Worm (Caenorhabditis elegans): Measurements from ENCODE around the gene hpo-29.
A peak's percentile ranks its signal among the peaks of the same experiment; 100 is the strongest.

hpo-29 gene

ce11 chrIII:190686-191085 is 45.0 kb upstream of the hpo-29 start, which contains the start of gene cox-17:
cox-17 (plus strand) TSS chrIII:190986.
- TF ChIP-seq ceh-34 (tag; optimal IDR thresholded peaks at IDR 0.05) (no peak), unc-86 (tag; optimal IDR thresholded peaks at IDR 0.05) (no peak), tbx-2 (tag; optimal IDR thresholded peaks at IDR 0.05) (no peak), hlh-30 (tag; optimal IDR thresholded peaks at IDR 0.05; ENCODE audit: insufficient read depth) (no peak), madf-2 (tag; optimal IDR thresholded peaks at IDR 0.05) (no peak)

- TF ChIP-seq madf-2 (tag; optimal IDR thresholded peaks at IDR 0.05) = no peak
- no peak for TF ChIP-seq ztf-16 (tag; optimal IDR thresholded peaks at IDR 0.05)
- TF ChIP-seq lin-11 (tag; optimal IDR thresholded peaks at IDR 0.05) = no peak
- no peak for TF ChIP-seq C08G9.2 (tag; optimal IDR thresholded peaks at IDR 0.05)
- no peak for TF ChIP-seq C38D4.7 (GFP tag; optimal IDR thresholded peaks at IDR 0.05)
- no peak for TF ChIP-seq ama-1 (optimal IDR thresholded peaks at IDR 0.05)
- TF ChIP-seq hlh-13 (GFP tag; optimal IDR thresholded peaks at IDR 0.05) = no peak
- TF ChIP-seq hlh-30 (tag; optimal IDR thresholded peaks at IDR 0.05; ENCODE audit: insufficient read depth) = no peak
- TF ChIP-seq elt-2 (tag; optimal IDR thresholded peaks at IDR 0.05) = no peak
- no peak for TF ChIP-seq hlh-8 (tag; optimal IDR thresholded peaks at IDR 0.05)
These were observed 43.8 kb upstream of the hpo-29 start, which contains the start of gene sec-20 for ce11 chrIII:191803-192202. sec-20 (plus strand) TSS chrIII:192103.

- no peak for TF ChIP-seq ceh-24 (tag; optimal IDR thresholded peaks at IDR 0.05)
- TF ChIP-seq eyg-1 (tag; optimal IDR thresholded peaks at IDR 0.05) = no peak
- no peak for TF ChIP-seq unc-3 (GFP tag; conservative IDR thresholded peaks at IDR 0.05)
- no peak for TF ChIP-seq unc-3 (tag; optimal IDR thresholded peaks at IDR 0.05)
These were observed 41.5 kb upstream of the hpo-29 start, which contains the start of gene F40G9.17 for ce11 chrIII:194160-194559. F40G9.17 (plus strand) TSS chrIII:194460.

DNA sequence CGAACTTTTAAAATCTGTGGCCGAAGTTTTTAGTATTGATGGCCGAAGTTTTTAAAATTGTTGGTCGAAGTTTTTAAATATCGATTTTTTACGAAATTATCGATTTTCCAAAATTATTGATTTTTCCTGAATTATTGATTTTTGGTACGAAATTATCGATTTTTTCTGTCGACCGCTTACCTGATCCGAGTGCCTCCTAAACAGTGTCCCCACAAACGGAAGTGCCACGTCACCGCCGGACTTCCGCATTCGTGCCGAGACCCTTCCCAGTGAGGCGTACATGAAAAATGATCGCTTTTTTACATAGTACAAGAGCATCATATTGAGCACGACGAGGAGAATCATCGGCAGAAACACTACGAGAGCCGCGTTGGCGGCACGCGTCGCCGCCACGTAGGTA is 31.7 kb upstream of the hpo-29 start:
- TF ChIP-seq ceh-48 (tag; optimal IDR thresholded peaks at IDR 0.05) (peak; percentile 69), mec-3 (tag; optimal IDR thresholded peaks at IDR 0.05; ENCODE audit: borderline replicate concordance) (no peak)

DNA sequence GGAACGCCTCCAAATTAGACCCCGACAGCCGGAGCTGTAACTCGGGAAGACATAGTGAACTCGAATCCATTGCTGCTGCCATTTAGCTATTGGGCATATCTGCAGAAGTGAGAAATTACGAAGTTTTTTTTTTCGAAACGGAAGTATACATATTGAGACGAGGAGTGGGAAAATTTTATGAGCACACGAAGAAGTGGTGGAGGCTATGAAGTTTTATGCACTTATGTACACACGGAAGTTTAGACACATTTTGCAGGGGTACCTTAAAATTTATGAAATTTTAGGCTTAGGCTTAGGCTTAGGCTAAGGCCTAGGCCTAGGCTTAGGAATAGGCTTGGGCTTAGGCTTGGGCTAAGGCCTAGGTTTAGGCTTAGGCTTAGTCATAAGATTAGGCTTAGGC is 28.6 kb upstream of the hpo-29 start, which contains the start of gene W10C4.1:
TSS of gene W10C4.1 (minus strand) at position 101 of the 400 bp plus-strand sequence.
- TF ChIP-seq tbx-2 (tag; optimal IDR thresholded peaks at IDR 0.05) (no peak), ceh-22 (tag; optimal IDR thresholded peaks at IDR 0.05) (no peak), sox-2 (GFP tag; IDR thresholded peaks at IDR 0.05) (no peak), C38D4.7 (GFP tag; optimal IDR thresholded peaks at IDR 0.05) (no peak), syd-9 (tag; optimal IDR thresholded peaks at IDR 0.05) (no peak), elt-4 (tag; optimal IDR thresholded peaks at IDR 0.05) (no peak), ceh-6 (GFP tag; optimal IDR thresholded peaks at IDR 0.05) (no peak)

DNA sequence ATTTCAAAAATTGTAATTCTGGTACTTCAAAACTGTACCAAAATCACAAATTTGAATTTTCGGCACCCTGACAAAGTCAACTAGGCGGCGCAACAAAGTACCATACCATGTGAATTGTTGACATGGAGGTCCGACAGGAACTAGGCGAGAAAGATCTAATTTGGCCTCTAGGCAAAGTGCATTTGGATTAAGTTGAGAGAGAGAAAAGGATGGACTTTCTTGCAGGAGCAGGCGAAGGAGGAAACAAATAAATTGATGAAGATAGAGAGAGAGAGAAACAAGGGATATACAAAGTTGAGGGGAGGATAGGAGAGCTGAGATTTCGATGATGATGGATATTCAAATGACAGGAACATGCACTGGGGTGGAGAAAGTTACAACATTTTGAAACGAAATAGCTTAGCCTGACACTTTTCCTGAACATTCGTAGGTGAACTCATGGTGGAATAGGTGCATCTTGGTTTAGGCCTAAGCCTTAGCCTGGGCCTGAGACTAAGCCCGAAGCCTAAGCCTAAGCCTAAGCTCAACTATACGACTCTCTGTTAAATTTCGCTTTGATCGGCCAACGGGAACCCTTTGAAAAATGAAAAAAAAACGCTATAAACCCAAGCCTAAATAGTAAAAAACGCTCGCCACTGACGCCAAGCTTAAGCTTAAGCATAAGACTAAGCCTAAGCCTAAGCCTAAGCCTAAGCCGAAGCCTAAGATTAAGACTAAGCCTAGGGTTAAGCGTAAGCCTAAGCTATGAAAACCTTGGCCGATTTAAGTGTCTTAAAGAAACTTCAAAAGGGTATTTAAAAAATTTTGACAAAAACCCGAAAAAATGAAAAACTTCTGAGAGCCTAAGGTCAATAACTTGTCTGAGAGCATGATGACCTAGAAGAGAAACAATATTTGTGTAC is 26.6 kb upstream of the hpo-29 start:
- no peak for TF ChIP-seq ceh-48 (tag; optimal IDR thresholded peaks at IDR 0.05)
- no peak for TF ChIP-seq nhr-232 (tag; optimal IDR thresholded peaks at IDR 0.05)
- peak; percentile 95 for TF ChIP-seq unc-42 (tag; optimal IDR thresholded peaks at IDR 0.05)
- TF ChIP-seq rnt-1 (tag; optimal IDR thresholded peaks at IDR 0.05) = no peak
- TF ChIP-seq Y22D7AL.16 (tag; optimal IDR thresholded peaks at IDR 0.05) = no peak
- no peak for TF ChIP-seq K09A11.1 (tag; optimal IDR thresholded peaks at IDR 0.05; ENCODE audit: insufficient read depth)
- TF ChIP-seq C08G9.2 (tag; optimal IDR thresholded peaks at IDR 0.05) = no peak
- TF ChIP-seq fkh-10 (GFP tag; optimal IDR thresholded peaks at IDR 0.05) = peak; percentile 72
- TF ChIP-seq ceh-31 (tag; optimal IDR thresholded peaks at IDR 0.05) = peak; percentile 31
- TF ChIP-seq lim-6 (tag; optimal IDR thresholded peaks at IDR 0.05) = no peak
- no peak for TF ChIP-seq unc-3 (GFP tag; conservative IDR thresholded peaks at IDR 0.05)
- no peak for TF ChIP-seq unc-3 (tag; optimal IDR thresholded peaks at IDR 0.05)
- TF ChIP-seq unc-55 (GFP tag; optimal IDR thresholded peaks at IDR 0.05) = peak; percentile 59
- no peak for TF ChIP-seq ceh-22 (tag; optimal IDR thresholded peaks at IDR 0.05)
- TF ChIP-seq sox-2 (GFP tag; IDR thresholded peaks at IDR 0.05) = no peak
- no peak for TF ChIP-seq che-1 (tag; optimal IDR thresholded peaks at IDR 0.05)
- TF ChIP-seq dmd-4 (tag; optimal IDR thresholded peaks at IDR 0.05; ENCODE audit: borderline replicate concordance) = no peak
